Fruit fly (Drosophila melanogaster) whole organism, embryonic: Measurements from ENCODE around the gene CG10597.

Source experiments
- Awh ChIP-seq: fragments of 200-800 bp; sonication (Bioruptor generic); IDR thresholded peaks from 2 replicates; pipeline ENCODE4, ENCODE4 v1.3.6; 2022; ENCODE audit warnings: missing biosample characterization, missing genetic modification characterization
- CG11398 ChIP-seq: fragments of 200-800 bp; sonication (Bioruptor generic); optimal IDR thresholded peaks from 2 replicates; lab custom pipeline; 2016; ENCODE audit warnings: missing biosample characterization, missing genetic modification characterization
- CG13424 ChIP-seq: fragments of 200-800 bp; sonication (Bioruptor generic); optimal IDR thresholded peaks from 2 replicates; lab custom pipeline; 2019; ENCODE audit warnings: missing biosample characterization, mild to moderate bottlenecking, missing genetic modification characterization, moderate library complexity
- CG14710 ChIP-seq: fragments of 200-800 bp; sonication (Bioruptor generic); optimal IDR thresholded peaks from 3 replicates; lab custom pipeline; 2019; ENCODE audit warnings: missing biosample characterization, mild to moderate bottlenecking, missing genetic modification characterization, moderate library complexity
- CG15601 ChIP-seq: fragments of 200-800 bp; sonication (Bioruptor generic); optimal IDR thresholded peaks from 3 replicates; lab custom pipeline; 2019; ENCODE audit warnings: missing biosample characterization, mild to moderate bottlenecking, missing genetic modification characterization, moderate library complexity
- CG16813 ChIP-seq: fragments of 200-800 bp; sonication (Bioruptor generic); IDR thresholded peaks from 3 replicates; pipeline ENCODE4 v1.3.6; 2022; ENCODE audit warnings: missing biosample characterization, missing genetic modification characterization; ENCODE audit not compliant: partially characterized antibody
- CG18476 ChIP-seq: fragments of 200-800 bp; sonication (Bioruptor generic); optimal IDR thresholded peaks from 2 replicates; lab custom pipeline; 2016; ENCODE audit warnings: missing biosample characterization, mild to moderate bottlenecking, missing genetic modification characterization
- CG8290 ChIP-seq, 3 experiments: fragments of 200-800 bp; sonication (Bioruptor generic); optimal IDR thresholded peaks; 2 replicates each; lab custom pipeline; 2016 to 2019; ENCODE audit warnings: missing biosample characterization in 3 of 3, missing genetic modification characterization in 3 of 3, mild to moderate bottlenecking in 2 of 3, moderate library complexity in 1 of 3
- CG8388 ChIP-seq: fragments of 200-800 bp; sonication (Bioruptor generic); optimal IDR thresholded peaks from 2 replicates; lab custom pipeline; 2019; ENCODE audit warnings: missing biosample characterization, mild to moderate bottlenecking, missing genetic modification characterization, moderate library complexity
- CG8924 ChIP-seq: fragments of 200-800 bp; optimal IDR thresholded peaks from 3 replicates; lab custom pipeline; 2019; ENCODE audit warnings: missing biosample characterization, mild to moderate bottlenecking, missing genetic modification characterization, moderate library complexity
- gsb-n ChIP-seq: fragments of 200-800 bp; sonication (Bioruptor generic); optimal IDR thresholded peaks from 3 replicates; lab custom pipeline; 2018; ENCODE audit warnings: missing biosample characterization, mild to moderate bottlenecking, missing genetic modification characterization
- lola ChIP-seq, 3 experiments: fragments of >200 bp in 2 of 3; fragments of 200-800 bp in 1 of 3; sonication (Bioruptor generic) in 1 of 3; optimal IDR thresholded peaks; 2 replicates each; lab custom pipeline; 2017 to 2019; ENCODE audit warnings: missing biosample characterization in 3 of 3, missing genetic modification characterization in 3 of 3, mild to moderate bottlenecking in 1 of 3, moderate library complexity in 1 of 3
- seq ChIP-seq: fragments of 200-800 bp; sonication (Bioruptor generic); IDR thresholded peaks from 2 replicates; pipeline ENCODE4 v1.3.6; 2022; ENCODE audit warnings: missing biosample characterization, missing genetic modification characterization

- TF ChIP-seq CG8290 (GFP tag; optimal IDR thresholded peaks at IDR 0.05; lab: Kevin White, UChicago) (no peak), CG8290 (tag; optimal IDR thresholded peaks at IDR 0.05; lab: Kevin White, UChicago) (no peak), CG13424 (tag; lab: Kevin White, UChicago) (no peak), seq (GFP tag; lab: Robert Waterston, UW) (no peak), CG14710 (tag; lab: Kevin White, UChicago) (no peak), gsb-n (tag; lab: Kevin White, UChicago) (no peak), CG16813 (GFP tag; lab: Robert Waterston, UW) (no peak), CG15601 (tag; lab: Kevin White, UChicago) (no peak), lola (GFP tag; optimal IDR thresholded peaks at IDR 0.05; lab: Kevin White, UChicago) (no peak), Awh (GFP tag; lab: Robert Waterston, UW) (no peak), CG8924 (no peak), CG11398 (GFP tag; lab: Kevin White, UChicago) (no peak), CG8388 (GFP tag; lab: Kevin White, UChicago) (no peak), CG18476 (GFP tag; lab: Kevin White, UChicago) (no peak)
These were observed 28.2 kb downstream of the CG10597 start, which contains the start of the genes TTLL1A and CG5070 for dm6 chrX:17202498-17203162.
